Worm (Caenorhabditis elegans): ENCODE results near the gene F59E12.8.

The F59E12.8 gene

ce11 chrII:5605538-5605945, 31.2 kb downstream of the F59E12.8 start (continued):
- no peak for TF ChIP-seq attf-3 (GFP tag; conservative IDR thresholded peaks at IDR 0.05)
- no peak for TF ChIP-seq F39B2.1 (GFP tag; IDR thresholded peaks at IDR 0.05)
- TF ChIP-seq F33H1.4 (GFP tag; IDR thresholded peaks at IDR 0.05), result no peak
- TF ChIP-seq hlh-12 (tag; optimal IDR thresholded peaks at IDR 0.05), result no peak
- TF ChIP-seq F57C9.4 (tag; optimal IDR thresholded peaks at IDR 0.05), result no peak
- TF ChIP-seq zfh-2 (GFP tag; conservative IDR thresholded peaks at IDR 0.05), result no peak
- TF ChIP-seq rcor-1 (GFP tag; IDR thresholded peaks at IDR 0.05), result no peak
- TF ChIP-seq sdz-38 (tag; optimal IDR thresholded peaks at IDR 0.05), result no peak
- TF ChIP-seq hmg-1.2 (GFP tag; IDR thresholded peaks at IDR 0.05), result 0 out of 2 replicates have a peak, but pooled peaks have one; percentile 14
- no peak for TF ChIP-seq ceh-79 (tag; optimal IDR thresholded peaks at IDR 0.05)
- TF ChIP-seq zim-3 (tag; optimal IDR thresholded peaks at IDR 0.05), result no peak
- TF ChIP-seq egl-18 (GFP tag; IDR thresholded peaks at IDR 0.05), result no peak
- no peak for TF ChIP-seq athp-1 (tag; optimal IDR thresholded peaks at IDR 0.05)
- no peak for TF ChIP-seq rpc-1 (optimal IDR thresholded peaks at IDR 0.05)
- no peak for TF ChIP-seq rpc-1 (tag; optimal IDR thresholded peaks at IDR 0.05)
- TF ChIP-seq madf-6 (GFP tag; IDR thresholded peaks at IDR 0.05), result no peak
- TF ChIP-seq bed-2 (GFP tag; IDR thresholded peaks at IDR 0.05), result no peak
- TF ChIP-seq ztf-26 (tag; optimal IDR thresholded peaks at IDR 0.05), result peak; percentile 88
- TF ChIP-seq hrde-1 (tag; optimal IDR thresholded peaks at IDR 0.05; ENCODE audit: borderline replicate concordance), result no peak
- no peak for TF ChIP-seq egrh-3 (GFP tag; IDR thresholded peaks at IDR 0.05)

ce11 chrII:5604441-5604840, 32.3 kb downstream of the F59E12.8 start:
- TF ChIP-seq madf-8 (GFP tag; conservative IDR thresholded peaks at IDR 0.05) (no peak), hmg-20 (GFP tag; IDR thresholded peaks at IDR 0.05) (no peak), dox-1 (GFP tag; IDR thresholded peaks at IDR 0.05) (no peak), akir-1 (GFP tag; optimal IDR thresholded peaks at IDR 0.05) (no peak), bed-1 (GFP tag; IDR thresholded peaks at IDR 0.05) (no peak), zfh-2 (GFP tag; conservative IDR thresholded peaks at IDR 0.05) (no peak), mel-28 (tag; optimal IDR thresholded peaks at IDR 0.05; ENCODE audit: borderline replicate concordance) (no peak)

- TF ChIP-seq let-607 (tag; optimal IDR thresholded peaks at IDR 0.05) (no peak), egl-44 (GFP tag; IDR thresholded peaks at IDR 0.05) (no peak), snpc-1.1 (tag; optimal IDR thresholded peaks at IDR 0.05; ENCODE audit: insufficient read depth) (no peak), rpc-1 (optimal IDR thresholded peaks at IDR 0.05) (no peak), rpc-1 (tag; optimal IDR thresholded peaks at IDR 0.05) (no peak), F33H1.4 (GFP tag; IDR thresholded peaks at IDR 0.05) (no peak), gei-17 (GFP tag; optimal IDR thresholded peaks at IDR 0.05) (no peak), tbp1 (GFP tag; optimal IDR thresholded peaks at IDR 0.05) (no peak)
Observed at ce11 chrII:5603194-5603593, 33.5 kb downstream of the F59E12.8 start, which contains the start of gene C17G10.6. Gene C17G10.6, minus strand, starts transcription at chrII:5603294.

- no peak for TF ChIP-seq Y79H2A.3 (GFP tag; conservative IDR thresholded peaks at IDR 0.05)
- peak; percentile 59 for TF ChIP-seq nhr-80 (tag; optimal IDR thresholded peaks at IDR 0.05)
- no peak for TF ChIP-seq attf-3 (GFP tag; conservative IDR thresholded peaks at IDR 0.05)
- peak; percentile 87 for TF ChIP-seq snpc-1.3 (tag; optimal IDR thresholded peaks at IDR 0.05; ENCODE audit: insufficient read depth)
- TF ChIP-seq mcd-1 (GFP tag; IDR thresholded peaks at IDR 0.05), result peak; percentile 64
- peak; percentile 75 for TF ChIP-seq lin-40 (tag; optimal IDR thresholded peaks at IDR 0.05)
- peak; percentile 94 for TF ChIP-seq him-1 (tag; optimal IDR thresholded peaks at IDR 0.05)
- no peak for TF ChIP-seq aptf-2 (GFP tag; conservative IDR thresholded peaks at IDR 0.05)
- TF ChIP-seq nhr-120 (GFP tag; IDR thresholded peaks at IDR 0.05), result no peak
- TF ChIP-seq xnd-1 (tag; optimal IDR thresholded peaks at IDR 0.05), result peak; percentile 57
- peak; percentile 78 for TF ChIP-seq B0336.3 (GFP tag; IDR thresholded peaks at IDR 0.05)
- TF ChIP-seq ztf-26 (tag; optimal IDR thresholded peaks at IDR 0.05), result peak; percentile 21
- peak; percentile 89 for TF ChIP-seq nfyb-1 (GFP tag; IDR thresholded peaks at IDR 0.05)
- peak; percentile 4 for TF ChIP-seq ceh-27 (GFP tag; optimal IDR thresholded peaks at IDR 0.05)
- TF ChIP-seq efl-1 (GFP tag; optimal IDR thresholded peaks at IDR 0.05), result peak; percentile 21
Observed at ce11 chrII:5599326-5600044, 37.2 kb downstream of the F59E12.8 start, which contains the start of gene C17G10.10. Gene C17G10.10, minus strand, starts transcription at chrII:5599376.
